Fruit fly (Drosophila melanogaster) whole organism: ENCODE data around the gene CG43391.
"Not testable (repeated sequence)": the region's sequence is repeated elsewhere in the genome, so short reads cannot be mapped to it uniquely, and the experiment has no call there.

Source experiments
- CG8478 ChIP-seq: fragments of >200 bp; optimal IDR thresholded peaks from 2 replicates; lab custom pipeline; 2018; ENCODE audit warnings: inconsistent platforms
- Dll ChIP-seq: fragments of >200 bp; optimal IDR thresholded peaks from 2 replicates; lab custom pipeline; 2017
- usp ChIP-seq: fragments of >200 bp; optimal IDR thresholded peaks from 2 replicates; lab custom pipeline; 2017; ENCODE audit warnings: missing biosample characterization, missing genetic modification characterization, mixed read lengths

DNA sequence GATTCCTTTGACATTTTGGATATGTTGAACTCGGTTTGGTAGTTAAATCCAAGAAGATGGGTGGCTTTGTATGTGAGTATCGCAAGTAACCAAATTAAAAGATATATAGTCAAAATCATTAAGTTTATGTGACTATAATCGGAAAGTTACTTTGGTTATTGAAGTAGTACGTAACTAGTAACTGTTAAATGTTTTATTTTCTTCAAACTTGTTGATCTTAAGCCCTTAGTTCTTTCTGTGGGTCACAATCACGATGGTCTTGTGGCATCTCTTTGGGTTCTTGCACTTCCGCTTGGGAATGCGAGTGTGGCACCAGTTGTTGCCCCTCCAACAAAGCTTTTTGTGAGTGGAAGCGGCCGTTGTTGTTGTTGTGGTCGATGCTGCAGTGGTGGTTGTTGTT, 3.9 kb downstream of the CG43391 start, which contains the start of gene CG33489:
- TF ChIP-seq usp (GFP tag; lab: Kevin White, UChicago); CG8478; Dll: not testable (repeated sequence)
